Worm (Caenorhabditis elegans) whole organism, young adult: ENCODE results near the gene srh-301.

Source experiments
- attf-3 ChIP-seq: fragments of 200-800 bp; sonication (Bioruptor generic); conservative IDR thresholded peaks from 2 replicates; pipeline ENCODE4 v1.3.6; 2022; ENCODE audit warnings: missing genetic modification reagents, missing genetic modification characterization, missing compliant biosample characterization
- dpl-1 ChIP-seq: fragments of 150-350 bp; optimal IDR thresholded peaks from 2 replicates; lab custom pipeline; 2014; ENCODE audit warnings: missing biosample characterization, missing genetic modification reagents, missing genetic modification characterization
- nhr-179 ChIP-seq: sonication (generic microtip); optimal IDR thresholded peaks from 2 replicates; lab custom pipeline; 2016; ENCODE audit warnings: mild to moderate bottlenecking, missing genetic modification characterization, missing compliant biosample characterization
- pha-4 ChIP-seq: fragments of 150-350 bp; sonication (generic microtip); optimal IDR thresholded peaks from 2 replicates; lab custom pipeline; 2014; ENCODE audit warnings: missing biosample characterization, missing genetic modification reagents, missing genetic modification characterization
- sptf-2 ChIP-seq: fragments of 200-800 bp; sonication (Bioruptor generic); optimal IDR thresholded peaks from 2 replicates; lab custom pipeline; 2018; ENCODE audit warnings: mild to moderate bottlenecking, missing genetic modification characterization, missing compliant biosample characterization
- ztf-25 ChIP-seq: fragments of 200-800 bp; sonication (Bioruptor generic); IDR thresholded peaks from 2 replicates; pipeline ENCODE4 v1.3.6; 2022; ENCODE audit warnings: missing genetic modification reagents, missing genetic modification characterization, missing compliant biosample characterization

ce11 chrV:17795655-17796054 lies 29.1 kb upstream of the srh-301 start, which contains the start of gene srh-288:
- TF ChIP-seq nhr-179 (no peak), ztf-25 (GFP tag; lab: Robert Waterston, UW) (no peak), sptf-2 (GFP tag; lab: Kevin White, UChicago) (no peak), attf-3 (GFP tag; lab: Robert Waterston, UW) (no peak), pha-4 (tag; lab: Kevin White, UChicago) (no peak), dpl-1 (GFP tag; lab: Kevin White, UChicago) (no peak)
